Worm (Caenorhabditis elegans): ENCODE data around the gene K02A2.1.

Gene K02A2.1

DNA sequence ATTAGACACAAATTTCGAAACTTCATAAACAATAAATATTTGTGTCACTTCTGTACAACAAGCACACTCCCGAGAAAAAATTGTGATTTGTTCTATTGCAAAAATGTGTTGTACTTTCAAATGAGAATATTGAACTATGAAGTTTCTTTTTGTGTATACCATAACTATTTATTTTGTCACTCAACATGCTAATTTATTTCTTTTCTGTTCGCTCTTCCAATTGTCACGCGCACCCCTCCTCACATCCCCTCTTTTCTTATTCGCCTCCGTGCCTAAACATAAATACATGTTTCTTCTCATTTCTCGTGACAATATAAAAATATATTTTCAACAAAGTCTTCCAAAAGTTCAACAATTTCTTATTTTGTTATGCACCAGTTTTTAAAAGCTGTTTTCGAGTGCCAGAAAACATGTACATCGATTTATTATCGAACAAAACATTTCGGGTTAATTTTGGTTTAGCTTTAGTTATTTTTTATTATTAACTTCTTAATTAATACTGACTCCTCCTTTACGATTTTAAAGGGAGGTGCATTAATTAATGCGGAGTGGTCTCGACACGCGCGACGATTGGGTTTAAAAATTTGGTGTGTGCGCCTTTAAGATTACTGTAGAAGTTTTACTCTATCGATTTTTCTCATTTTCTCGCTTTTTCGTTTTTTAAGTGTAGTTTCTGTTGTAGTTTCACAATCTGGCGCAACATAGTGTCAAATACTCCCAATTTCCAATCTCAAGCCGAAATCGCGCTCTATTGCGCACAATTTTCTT, 41.0 kb upstream of the K02A2.1 start:
- no peak for TF ChIP-seq ceh-44 (GFP tag; IDR thresholded peaks at IDR 0.05)
- TF ChIP-seq hmg-1.1 (GFP tag; IDR thresholded peaks at IDR 0.05) = no peak
- TF ChIP-seq Y48G9A.11 (GFP tag; IDR thresholded peaks at IDR 0.05) = no peak
- TF ChIP-seq mes-2 (tag; optimal IDR thresholded peaks at IDR 0.05; ENCODE audit: poor library complexity, severe bottlenecking) = no peak
- TF ChIP-seq daf-16 (GFP tag; optimal IDR thresholded peaks at IDR 0.05) = no peak
- peak; percentile 75 for TF ChIP-seq daf-16 (tag; optimal IDR thresholded peaks at IDR 0.05)
- TF ChIP-seq lsy-2 (tag; optimal IDR thresholded peaks at IDR 0.05) = peak in 1 of 2 experiments; percentile 5
- no peak for TF ChIP-seq F26F4.8 (GFP tag; conservative IDR thresholded peaks at IDR 0.05)
- 0 out of 2 replicates have a peak, but pooled peaks have one; percentile 11 for TF ChIP-seq dmd-6 (GFP tag; IDR thresholded peaks at IDR 0.05)
- TF ChIP-seq aly-2 (tag; optimal IDR thresholded peaks at IDR 0.05) = no peak
- TF ChIP-seq hlh-30 (tag; optimal IDR thresholded peaks at IDR 0.05; ENCODE audit: insufficient read depth) = peak; percentile 81
- TF ChIP-seq zag-1 (tag; optimal IDR thresholded peaks at IDR 0.05) = no peak
- TF ChIP-seq hif-1 (tag; optimal IDR thresholded peaks at IDR 0.05) = peak; percentile 58 to 81
- peak; percentile 19 for TF ChIP-seq nhr-28 (tag; optimal IDR thresholded peaks at IDR 0.05)
- TF ChIP-seq zip-2 (tag; optimal IDR thresholded peaks at IDR 0.05) = no peak
- peak; percentile 98 for TF ChIP-seq aha-1 (tag)
- peak; percentile 8 for TF ChIP-seq dve-1 (tag; optimal IDR thresholded peaks at IDR 0.05; ENCODE audit: insufficient read depth)
- peak; percentile 16 for TF ChIP-seq T20F7.1 (GFP tag; optimal IDR thresholded peaks at IDR 0.05)

DNA sequence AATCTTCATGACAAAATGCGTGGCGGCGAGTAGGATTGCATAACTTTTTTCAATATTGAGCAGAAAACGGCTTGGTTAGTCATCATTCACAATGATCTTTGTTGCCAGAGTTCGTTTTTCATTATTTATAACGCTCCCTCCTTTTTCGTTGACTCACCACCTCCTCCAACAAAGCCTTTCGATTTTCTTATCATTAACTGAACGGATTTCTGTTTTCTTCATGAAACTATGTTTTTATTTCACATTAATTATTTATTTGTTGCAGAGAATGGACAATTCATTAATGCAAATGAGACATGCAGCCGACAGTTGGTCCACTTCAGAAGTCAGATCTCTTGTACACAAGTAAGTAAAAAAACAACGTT, 40.4 kb upstream of the K02A2.1 start, which contains the start of gene bath-44:
Gene bath-44, plus strand, starts transcription at position 266 of the 365 bp plus-strand sequence.
- no peak for TF ChIP-seq lin-1 (GFP tag; IDR thresholded peaks at IDR 0.05)
- 0 out of 2 replicates have a peak, but pooled peaks have one; percentile 3 for TF ChIP-seq lim-7 (GFP tag; IDR thresholded peaks at IDR 0.05)

DNA sequence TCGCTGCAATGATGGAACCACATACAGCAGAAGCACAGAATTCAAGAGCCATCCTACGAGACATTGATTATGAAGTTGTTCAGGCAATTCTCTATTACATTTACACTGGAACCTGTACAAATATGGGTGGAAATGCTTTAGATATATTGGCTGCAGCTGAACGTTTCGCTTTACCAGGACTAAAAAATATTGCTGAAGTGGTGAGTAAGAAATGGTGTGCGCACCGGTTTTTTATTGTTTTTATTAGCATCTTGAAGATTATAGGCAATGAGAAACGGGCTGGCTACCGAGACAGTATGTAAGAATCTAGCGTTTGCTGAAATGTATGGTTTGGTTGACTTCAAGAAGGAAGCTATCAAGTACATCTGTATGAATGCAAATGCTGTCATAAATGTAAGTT, 39.0 kb upstream of the K02A2.1 start:
- TF ChIP-seq unc-62 (GFP tag; optimal IDR thresholded peaks at IDR 0.05 in 1 of 2) (peak in 1 of 2 experiments; percentile 98), unc-62 (tag; optimal IDR thresholded peaks at IDR 0.05) (no peak), madf-9 (GFP tag; conservative IDR thresholded peaks at IDR 0.05) (no peak), mxl-3 (GFP tag; optimal IDR thresholded peaks at IDR 0.05) (no peak), daf-8 (GFP tag; IDR thresholded peaks at IDR 0.05) (no peak), aha-1 (tag) (peak; percentile 21), ZK337.2 (GFP tag; IDR thresholded peaks at IDR 0.05) (no peak), nhr-41 (GFP tag; IDR thresholded peaks at IDR 0.05) (no peak)

DNA sequence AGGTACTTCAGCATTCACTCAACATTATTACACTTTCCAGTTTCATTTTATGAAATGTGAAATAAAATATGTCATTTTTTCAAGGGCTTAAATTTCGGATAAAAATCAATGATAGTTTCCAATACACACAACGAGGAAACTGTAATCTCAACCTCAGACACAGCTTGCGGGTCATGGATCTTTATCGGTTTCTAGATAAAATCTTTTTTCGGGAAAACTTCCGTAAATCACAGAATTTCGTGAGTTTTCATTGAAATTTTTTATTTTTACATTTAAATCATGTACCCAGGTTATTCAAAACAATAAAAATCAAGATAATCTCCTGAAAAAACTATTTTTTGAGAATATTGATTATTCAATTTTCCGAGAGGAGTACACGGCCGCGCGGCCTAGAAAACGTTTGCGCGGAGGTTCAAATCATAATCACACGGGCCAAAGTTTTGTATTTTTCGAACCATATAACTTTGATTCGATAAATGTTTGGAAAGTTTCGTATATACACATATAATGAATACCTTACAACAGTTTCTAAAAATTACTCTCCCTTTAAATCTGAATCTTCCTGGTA, 37.7 kb upstream of the K02A2.1 start:
- TF ChIP-seq mep-1 (tag; optimal IDR thresholded peaks at IDR 0.05) = peak; percentile 8
- TF ChIP-seq dpl-1 (GFP tag; optimal IDR thresholded peaks at IDR 0.05) = peak; percentile 50
- no peak for TF ChIP-seq ces-1 (GFP tag; optimal IDR thresholded peaks at IDR 0.05)
- TF ChIP-seq spr-1 (tag; optimal IDR thresholded peaks at IDR 0.05) = peak; percentile 5
- TF ChIP-seq sdz-12 (GFP tag; optimal IDR thresholded peaks at IDR 0.05) = no peak
- 0 out of 2 replicates have a peak, but pooled peaks have one; percentile 28 for TF ChIP-seq dmd-9 (GFP tag; IDR thresholded peaks at IDR 0.05)
- TF ChIP-seq lim-7 (GFP tag; IDR thresholded peaks at IDR 0.05) = no peak
- TF ChIP-seq daf-19 (GFP tag; conservative IDR thresholded peaks at IDR 0.05) = no peak
- TF ChIP-seq daf-12 (tag; optimal IDR thresholded peaks at IDR 0.05) = no peak
- no peak for TF ChIP-seq zfp-2 (tag; optimal IDR thresholded peaks at IDR 0.05)
- 0 out of 2 replicates have a peak, but pooled peaks have one; percentile 18 for TF ChIP-seq zfp-3 (GFP tag; conservative IDR thresholded peaks at IDR 0.05)
- no peak for TF ChIP-seq ZK337.2 (GFP tag; IDR thresholded peaks at IDR 0.05)
- TF ChIP-seq duxl-1 (tag; optimal IDR thresholded peaks at IDR 0.05; ENCODE audit: poor library complexity) = peak; percentile 40
- TF ChIP-seq hlh-30 (tag; optimal IDR thresholded peaks at IDR 0.05; ENCODE audit: insufficient read depth) = no peak
- TF ChIP-seq mes-2 (tag; optimal IDR thresholded peaks at IDR 0.05; ENCODE audit: poor library complexity, severe bottlenecking) = peak; percentile 78
- no peak for TF ChIP-seq nhr-237 (tag; optimal IDR thresholded peaks at IDR 0.05)
- no peak for TF ChIP-seq nhr-10 (tag; optimal IDR thresholded peaks at IDR 0.05)
- TF ChIP-seq fos-1 (tag; optimal IDR thresholded peaks at IDR 0.05) = no peak
- TF ChIP-seq mdl-1 (tag; optimal IDR thresholded peaks at IDR 0.05) = no peak
- 0 out of 2 replicates have a peak, but pooled peaks have one; percentile 13 for TF ChIP-seq arid-1 (GFP tag; conservative IDR thresholded peaks at IDR 0.05)
- peak in 1 of 2 experiments; percentile 26 for TF ChIP-seq lsy-2 (tag; optimal IDR thresholded peaks at IDR 0.05)
- no peak for TF ChIP-seq ceh-82 (tag; optimal IDR thresholded peaks at IDR 0.05)

Data from whole organism, L4 larva.